Worm (Caenorhabditis elegans) whole organism, L3 larva: ENCODE results near the gene ttbk-3.

Source experiments
- ama-1 ChIP-seq: fragments of 150-350 bp; optimal IDR thresholded peaks from 2 replicates; lab custom pipeline; 2018
- daf-12 ChIP-seq: fragments of 150-350 bp; optimal IDR thresholded peaks from 2 replicates; lab custom pipeline; 2014; ENCODE audit warnings: missing biosample characterization, missing genetic modification reagents, missing genetic modification characterization
- egl-27 ChIP-seq: sonication (generic microtip); optimal IDR thresholded peaks from 4 replicates; lab custom pipeline; 2017; ENCODE audit warnings: missing biosample characterization, missing genetic modification reagents, missing genetic modification characterization
- egl-5 ChIP-seq: fragments of 150-350 bp; optimal IDR thresholded peaks from 2 replicates; lab custom pipeline; 2017; ENCODE audit warnings: missing biosample characterization, missing genetic modification reagents, missing genetic modification characterization, inconsistent platforms
- elt-2 ChIP-seq: sonication (generic microtip); optimal IDR thresholded peaks from 2 replicates; lab custom pipeline; 2016; ENCODE audit warnings: missing genetic modification reagents, mild to moderate bottlenecking, missing genetic modification characterization, missing compliant biosample characterization
- lin-39 ChIP-seq: fragments of 150-350 bp; optimal IDR thresholded peaks from 2 replicates; lab custom pipeline; 2018; ENCODE audit warnings: missing biosample characterization, missing genetic modification reagents, missing genetic modification characterization
- nhr-11 ChIP-seq: fragments of 150-350 bp; optimal IDR thresholded peaks from 2 replicates; lab custom pipeline; 2014; ENCODE audit warnings: missing biosample characterization, missing genetic modification characterization
- nhr-237 ChIP-seq: fragments of 150-350 bp; optimal IDR thresholded peaks from 2 replicates; lab custom pipeline; 2014; ENCODE audit warnings: missing biosample characterization, missing genetic modification characterization
- nhr-28 ChIP-seq: fragments of 150-350 bp; optimal IDR thresholded peaks from 2 replicates; lab custom pipeline; 2014; ENCODE audit warnings: missing biosample characterization, missing genetic modification characterization
- nhr-77 ChIP-seq: fragments of 150-350 bp; optimal IDR thresholded peaks from 2 replicates; lab custom pipeline; 2014; ENCODE audit warnings: missing biosample characterization, missing genetic modification characterization
- skn-1 ChIP-seq: fragments of 150-350 bp; optimal IDR thresholded peaks from 2 replicates; lab custom pipeline; 2014; ENCODE audit warnings: missing biosample characterization, missing genetic modification characterization
- snpc-4 ChIP-seq: fragments of 150-350 bp; optimal IDR thresholded peaks from 2 replicates; lab custom pipeline; 2014; ENCODE audit warnings: missing biosample characterization, missing genetic modification characterization
- ztf-11 ChIP-seq: fragments of 150-350 bp; optimal IDR thresholded peaks from 2 replicates; lab custom pipeline; 2014; ENCODE audit warnings: missing biosample characterization, missing genetic modification characterization
- ztf-4 ChIP-seq: fragments of 150-350 bp; optimal IDR thresholded peaks from 2 replicates; lab custom pipeline; 2014; ENCODE audit warnings: missing biosample characterization, missing genetic modification characterization

DNA sequence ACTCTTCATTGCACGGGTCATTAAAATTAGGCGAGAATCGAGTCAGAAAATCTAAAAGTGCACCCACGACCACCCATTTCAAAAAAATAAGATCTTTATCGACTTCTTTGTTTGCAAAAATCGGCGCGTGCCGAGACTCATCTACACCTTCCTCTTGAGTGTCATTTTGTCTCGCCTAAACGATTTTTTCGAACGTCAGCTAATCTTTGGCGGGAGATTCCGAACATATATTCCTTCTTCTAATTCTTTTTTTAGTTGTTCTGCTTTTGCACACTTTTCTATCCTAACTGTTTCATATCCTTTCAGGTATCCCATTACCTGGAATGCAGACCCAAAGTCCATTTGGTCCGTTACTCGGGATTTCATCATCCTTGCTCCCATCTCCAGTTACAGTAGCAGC, 26.5 kb upstream of the ttbk-3 start, which contains the start of gene bed-3:
- TF ChIP-seq ama-1 (lab: Kevin White, UChicago), result no peak
- no peak for TF ChIP-seq skn-1 (tag; lab: Kevin White, UChicago)
- TF ChIP-seq nhr-28 (tag; lab: Kevin White, UChicago), result no peak
- no peak for TF ChIP-seq daf-12 (tag; lab: Kevin White, UChicago)
- TF ChIP-seq egl-27 (tag; lab: Kevin White, UChicago), result no peak
- no peak for TF ChIP-seq nhr-237 (tag; lab: Kevin White, UChicago)
- no peak for TF ChIP-seq egl-5 (tag; lab: Kevin White, UChicago)
- TF ChIP-seq ztf-4, result no peak
- no peak for TF ChIP-seq lin-39 (tag; lab: Kevin White, UChicago)
- TF ChIP-seq nhr-11 (tag; lab: Kevin White, UChicago), result no peak
- TF ChIP-seq ztf-11 (tag; lab: Kevin White, UChicago), result no peak
- no peak for TF ChIP-seq nhr-77 (tag; lab: Kevin White, UChicago)
- TF ChIP-seq elt-2, result no peak
- no peak for TF ChIP-seq snpc-4 (tag; lab: Kevin White, UChicago)
